Worm (Caenorhabditis elegans): ENCODE data around the gene Y53G8B.2.

ce11 chrIII:3063565-3063964, 40.2 kb downstream of the Y53G8B.2 start:
- TF ChIP-seq nhr-11 (tag; optimal IDR thresholded peaks at IDR 0.05) (no peak), ama-1 (optimal IDR thresholded peaks at IDR 0.05) (no peak), fkh-10 (GFP tag; optimal IDR thresholded peaks at IDR 0.05) (no peak), ceh-19 (GFP tag; optimal IDR thresholded peaks at IDR 0.05) (no peak)

All from whole organism, late embryonic.